ENCODE assay signal across 3 worm cellular contexts in the genomic region with DNA sequence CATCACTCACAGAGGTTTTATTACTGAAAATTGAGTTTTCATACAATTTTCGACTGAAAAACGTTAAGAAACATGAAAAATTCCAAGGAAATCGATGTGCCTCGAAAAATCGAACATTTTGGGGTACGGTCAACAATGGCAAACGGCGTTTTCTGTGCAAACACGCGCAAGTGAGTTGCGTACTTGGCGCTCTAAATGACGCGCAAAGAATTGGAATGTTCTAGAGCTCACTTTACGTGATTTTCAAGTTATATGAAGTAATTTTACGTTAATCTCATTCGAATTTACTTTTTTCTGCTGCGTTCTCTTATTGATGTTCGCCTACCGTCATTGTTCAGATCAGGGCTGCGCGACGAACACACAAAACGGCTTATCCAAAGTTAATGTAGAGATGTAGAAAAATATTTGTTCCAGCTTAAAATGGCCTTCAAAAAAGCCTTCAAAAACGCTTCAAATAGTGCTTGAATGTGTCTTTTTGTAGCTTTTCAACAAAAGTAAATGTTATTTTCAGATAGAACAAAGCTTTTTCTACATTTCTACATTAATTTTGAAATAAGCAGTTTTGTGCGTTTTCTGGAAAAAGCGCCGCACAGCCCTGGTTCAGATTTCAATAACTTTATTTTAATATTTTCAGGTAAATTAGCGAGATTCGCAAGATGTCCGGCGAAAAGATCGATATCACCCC.
A peak's percentile ranks its signal among the peaks of the same experiment; 100 is the strongest.
TF ChIP-seq lines count a peak whose summit lies in the region.

A gene (minus strand): TSS at position 23 of the 685 bp plus-strand sequence.
A gene (plus strand): TSS at position 635 of the 685 bp plus-strand sequence.

TF ChIP-seq in whole organism, L1 larva, 84 proteins besides CTCF, POLR2A, EP300 and RAD21 (continued from another document and continues in another):
- TF ChIP-seq tbx-2 (tag; optimal IDR thresholded peaks at IDR 0.05; lab: Kevin White, UChicago) (peak; percentile 78), egl-27 (tag; optimal IDR thresholded peaks at IDR 0.05; lab: Kevin White, UChicago) (no peak), irx-1 (tag; optimal IDR thresholded peaks at IDR 0.05; lab: Kevin White, UChicago) (peak; percentile 75), lin-14 (GFP tag; optimal IDR thresholded peaks at IDR 0.05; lab: Kevin White, UChicago) (no peak), mep-1 (tag; optimal IDR thresholded peaks at IDR 0.05; lab: Kevin White, UChicago) (peak; percentile 87), hpl-2 (GFP tag; optimal IDR thresholded peaks at IDR 0.05; lab: Kevin White, UChicago) (no peak), zip-4 (GFP tag; optimal IDR thresholded peaks at IDR 0.05; lab: Kevin White, UChicago) (peak; percentile 52), aha-1 (tag; optimal IDR thresholded peaks at IDR 0.05; lab: Kevin White, UChicago) (peak; percentile 35), skn-1 (tag; optimal IDR thresholded peaks at IDR 0.05; lab: Kevin White, UChicago) (no peak), ces-1 (GFP tag; optimal IDR thresholded peaks at IDR 0.05; lab: Kevin White, UChicago) (no peak), nhr-20 (tag; optimal IDR thresholded peaks at IDR 0.05; lab: Kevin White, UChicago) (peak; percentile 85), ztf-11 (tag; optimal IDR thresholded peaks at IDR 0.05; lab: Kevin White, UChicago) (peak in 1 of 2 experiments; percentile 35), lsy-2 (tag; optimal IDR thresholded peaks at IDR 0.05; lab: Kevin White, UChicago) (peak; percentile 96 to 99), C34B4.2 (tag; optimal IDR thresholded peaks at IDR 0.05; lab: Kevin White, UChicago) (no peak), Y116A8C.19 (tag; optimal IDR thresholded peaks at IDR 0.05; lab: Kevin White, UChicago; ENCODE audit: borderline replicate concordance) (no peak), swsn-7 (tag; optimal IDR thresholded peaks at IDR 0.05; lab: Kevin White, UChicago) (peak; percentile 88), nhr-85 (tag; lab: Kevin White, UChicago) (peak; percentile 85), jun-1 (tag; optimal IDR thresholded peaks at IDR 0.05; lab: Kevin White, UChicago) (peak; percentile 81), nhr-47 (tag; optimal IDR thresholded peaks at IDR 0.05; lab: Kevin White, UChicago) (peak; percentile 88), nhr-90 (tag; optimal IDR thresholded peaks at IDR 0.05; lab: Kevin White, UChicago; ENCODE audit: poor library complexity) (peak; percentile 73), ama-1 (optimal IDR thresholded peaks at IDR 0.05; lab: Kevin White, UChicago) (no peak), elt-3 (tag; optimal IDR thresholded peaks at IDR 0.05; lab: Kevin White, UChicago) (peak in 2 of 6 experiments; percentile 34 to 35), nhr-12 (tag; optimal IDR thresholded peaks at IDR 0.05; lab: Kevin White, UChicago) (no peak), lin-15B (tag; optimal IDR thresholded peaks at IDR 0.05; lab: Kevin White, UChicago) (peak; percentile 25), snpc-4 (tag; optimal IDR thresholded peaks at IDR 0.05; lab: Kevin White, UChicago) (peak; percentile 57), C16A3.4 (tag; optimal IDR thresholded peaks at IDR 0.05; lab: Kevin White, UChicago) (peak; percentile 84), pag-3 (tag; optimal IDR thresholded peaks at IDR 0.05; lab: Kevin White, UChicago; ENCODE audit: borderline replicate concordance, insufficient read depth) (no peak), nhr-84 (tag; optimal IDR thresholded peaks at IDR 0.05; lab: Kevin White, UChicago) (no peak), xbp-1 (tag; optimal IDR thresholded peaks at IDR 0.05; lab: Kevin White, UChicago) (peak; percentile 76), mef-2 (tag; optimal IDR thresholded peaks at IDR 0.05; lab: Kevin White, UChicago) (no peak), unc-130 (tag; optimal IDR thresholded peaks at IDR 0.05; lab: Kevin White, UChicago) (peak; percentile 91), unc-62 (GFP tag; optimal IDR thresholded peaks at IDR 0.05; lab: Kevin White, UChicago) (no peak), nhr-77 (tag; optimal IDR thresholded peaks at IDR 0.05; lab: Kevin White, UChicago) (peak; percentile 75), ceh-82 (tag; optimal IDR thresholded peaks at IDR 0.05; lab: Kevin White, UChicago) (peak; percentile 71 to 84 (median 77)), efl-3 (GFP tag; optimal IDR thresholded peaks at IDR 0.05; lab: Kevin White, UChicago) (no peak), isw-1 (GFP tag; IDR thresholded peaks at IDR 0.05; lab: Robert Waterston, UW) (peak; percentile 73), nhr-76 (tag; optimal IDR thresholded peaks at IDR 0.05; lab: Kevin White, UChicago) (no peak), pqm-1 (tag; optimal IDR thresholded peaks at IDR 0.05; lab: Kevin White, UChicago) (no peak), lin-39 (tag; optimal IDR thresholded peaks at IDR 0.05; lab: Kevin White, UChicago) (peak; percentile 7), ceh-88 (GFP tag; IDR thresholded peaks at IDR 0.05; lab: Robert Waterston, UW) (no peak), nhr-237 (tag; optimal IDR thresholded peaks at IDR 0.05; lab: Kevin White, UChicago) (peak; percentile 2)

TF ChIP-seq in whole organism, L3 larva, 47 proteins besides CTCF, POLR2A, EP300 and RAD21 (continued from another document):
- TF ChIP-seq sea-2 (GFP tag; optimal IDR thresholded peaks at IDR 0.05; lab: Kevin White, UChicago) = no peak
- TF ChIP-seq hmg-11 (tag; optimal IDR thresholded peaks at IDR 0.05; lab: Kevin White, UChicago) = peak; percentile 84
- TF ChIP-seq zag-1 (tag; optimal IDR thresholded peaks at IDR 0.05; lab: Kevin White, UChicago) = no peak
- no peak for TF ChIP-seq mdl-1 (tag; optimal IDR thresholded peaks at IDR 0.05; lab: Kevin White, UChicago)
- TF ChIP-seq nfya-1 (tag; optimal IDR thresholded peaks at IDR 0.05; lab: Kevin White, UChicago; ENCODE audit: insufficient read depth) = peak; percentile 85
- no peak for TF ChIP-seq pqm-1 (tag; optimal IDR thresholded peaks at IDR 0.05; lab: Kevin White, UChicago)
- TF ChIP-seq nhr-76 (tag; optimal IDR thresholded peaks at IDR 0.05; lab: Kevin White, UChicago) = no peak
- TF ChIP-seq ceh-16 (tag; optimal IDR thresholded peaks at IDR 0.05; lab: Kevin White, UChicago) = no peak
- TF ChIP-seq lin-15B (tag; optimal IDR thresholded peaks at IDR 0.05; lab: Kevin White, UChicago) = peak; percentile 62
- TF ChIP-seq ama-1 (optimal IDR thresholded peaks at IDR 0.05; lab: Kevin White, UChicago) = no peak
- peak; percentile 63 for TF ChIP-seq lin-39 (tag; optimal IDR thresholded peaks at IDR 0.05; lab: Kevin White, UChicago)
- no peak for TF ChIP-seq unc-39 (tag; optimal IDR thresholded peaks at IDR 0.05; lab: Kevin White, UChicago)
- no peak for TF ChIP-seq nhr-237 (tag; optimal IDR thresholded peaks at IDR 0.05; lab: Kevin White, UChicago)
- no peak for TF ChIP-seq fkh-2 (tag; optimal IDR thresholded peaks at IDR 0.05; lab: Kevin White, UChicago)
- TF ChIP-seq elt-1 (tag; optimal IDR thresholded peaks at IDR 0.05; lab: Kevin White, UChicago) = no peak
- no peak for TF ChIP-seq ZK546.5 (tag; optimal IDR thresholded peaks at IDR 0.05; lab: Kevin White, UChicago)
- TF ChIP-seq eor-1 (tag; optimal IDR thresholded peaks at IDR 0.05; lab: Kevin White, UChicago) = no peak
- TF ChIP-seq skn-1 (tag; optimal IDR thresholded peaks at IDR 0.05; lab: Kevin White, UChicago) = peak; percentile 3
- TF ChIP-seq fos-1 (tag; optimal IDR thresholded peaks at IDR 0.05; lab: Kevin White, UChicago) = no peak
- TF ChIP-seq egl-5 (tag; optimal IDR thresholded peaks at IDR 0.05; lab: Kevin White, UChicago) = peak; percentile 45
- TF ChIP-seq ztf-4 (tag; optimal IDR thresholded peaks at IDR 0.05; lab: Kevin White, UChicago) = peak; percentile 1
- peak; percentile 48 for TF ChIP-seq nhr-23 (tag; optimal IDR thresholded peaks at IDR 0.05; lab: Kevin White, UChicago)
- TF ChIP-seq nhr-12 (tag; optimal IDR thresholded peaks at IDR 0.05; lab: Kevin White, UChicago) = no peak
- no peak for TF ChIP-seq mml-1 (tag; optimal IDR thresholded peaks at IDR 0.05; lab: Kevin White, UChicago)
- TF ChIP-seq ztf-11 (tag; optimal IDR thresholded peaks at IDR 0.05; lab: Kevin White, UChicago) = no peak
- TF ChIP-seq R02D3.7 (tag; optimal IDR thresholded peaks at IDR 0.05; lab: Kevin White, UChicago) = peak; percentile 45
- TF ChIP-seq pha-4 (tag; optimal IDR thresholded peaks at IDR 0.05; lab: Kevin White, UChicago) = peak; percentile 72
- no peak for TF ChIP-seq nhr-28 (tag; optimal IDR thresholded peaks at IDR 0.05; lab: Kevin White, UChicago)
- peak; percentile 41 for TF ChIP-seq elt-2 (tag; optimal IDR thresholded peaks at IDR 0.05; lab: Kevin White, UChicago)
- peak; percentile 52 for TF ChIP-seq snpc-4 (tag; optimal IDR thresholded peaks at IDR 0.05; lab: Kevin White, UChicago)

TF ChIP-seq in whole organism, young adult, 124 proteins besides CTCF, POLR2A, EP300 and RAD21 (continued from another document and continues in another):
- TF ChIP-seq unc-130 (GFP tag; optimal IDR thresholded peaks at IDR 0.05; lab: Kevin White, UChicago) (no peak), efl-1 (GFP tag; optimal IDR thresholded peaks at IDR 0.05; lab: Kevin White, UChicago) (no peak), gei-17 (GFP tag; optimal IDR thresholded peaks at IDR 0.05; lab: Kevin White, UChicago) (no peak), lir-1 (GFP tag; conservative IDR thresholded peaks at IDR 0.05; lab: Robert Waterston, UW) (0 out of 2 replicates have a peak, but pooled peaks have one; percentile 6), mel-28 (tag; optimal IDR thresholded peaks at IDR 0.05; lab: Kevin White, UChicago; ENCODE audit: borderline replicate concordance) (no peak), cebp-2 (GFP tag; IDR thresholded peaks at IDR 0.05; lab: Robert Waterston, UW) (no peak), Y53G8AR.9 (GFP tag; conservative IDR thresholded peaks at IDR 0.05; lab: Robert Waterston, UW) (peak; percentile 67), nhr-90 (tag; optimal IDR thresholded peaks at IDR 0.05; lab: Kevin White, UChicago) (no peak), ceh-91 (GFP tag; IDR thresholded peaks at IDR 0.05; lab: Robert Waterston, UW) (peak; percentile 46; the same call in 1 of the 2 replicates), chd-7 (tag; optimal IDR thresholded peaks at IDR 0.05; lab: Kevin White, UChicago) (no peak), nfya-1 (tag; optimal IDR thresholded peaks at IDR 0.05; lab: Kevin White, UChicago; ENCODE audit: borderline replicate concordance, insufficient read depth) (no peak), nhr-120 (GFP tag; IDR thresholded peaks at IDR 0.05; lab: Robert Waterston, UW) (no peak), Y67H2A.10 (GFP tag; conservative IDR thresholded peaks at IDR 0.05; lab: Robert Waterston, UW) (no peak), ZK185.1 (tag; optimal IDR thresholded peaks at IDR 0.05; lab: Kevin White, UChicago; ENCODE audit: poor library complexity, severe bottlenecking) (peak; percentile 45), dpff-1 (tag; optimal IDR thresholded peaks at IDR 0.05; lab: Kevin White, UChicago) (no peak), F55B11.4 (tag; optimal IDR thresholded peaks at IDR 0.05; lab: Kevin White, UChicago; ENCODE audit: borderline replicate concordance, insufficient read depth) (no peak), hsf-1 (GFP tag; IDR thresholded peaks at IDR 0.05; lab: Robert Waterston, UW) (peak; percentile 97), pbrm-1 (GFP tag; IDR thresholded peaks at IDR 0.05; lab: Robert Waterston, UW) (peak; percentile 66; the same call in 1 of the 2 replicates), attf-3 (GFP tag; conservative IDR thresholded peaks at IDR 0.05; lab: Robert Waterston, UW) (0 out of 2 replicates have a peak, but pooled peaks have one; percentile 44), F52B5.7 (tag; optimal IDR thresholded peaks at IDR 0.05; lab: Kevin White, UChicago) (no peak), ztf-28 (GFP tag; IDR thresholded peaks at IDR 0.05; lab: Robert Waterston, UW) (no peak), ceh-79 (tag; optimal IDR thresholded peaks at IDR 0.05; lab: Kevin White, UChicago) (no peak), sea-2 (GFP tag; IDR thresholded peaks at IDR 0.05; lab: Robert Waterston, UW) (no peak), ceh-58 (GFP tag; IDR thresholded peaks at IDR 0.05; lab: Robert Waterston, UW) (no peak), aptf-3 (GFP tag; IDR thresholded peaks at IDR 0.05; lab: Robert Waterston, UW) (no peak), nhr-80 (tag; optimal IDR thresholded peaks at IDR 0.05; lab: Kevin White, UChicago) (no peak), attf-5 (GFP tag; optimal IDR thresholded peaks at IDR 0.05; lab: Kevin White, UChicago) (peak; percentile 43), C06A6.2 (GFP tag; conservative IDR thresholded peaks at IDR 0.05; lab: Robert Waterston, UW) (no peak), lin-26 (GFP tag; IDR thresholded peaks at IDR 0.05; lab: Robert Waterston, UW) (no peak), somi-1 (GFP tag; optimal IDR thresholded peaks at IDR 0.05; lab: Kevin White, UChicago) (no peak), bed-2 (GFP tag; IDR thresholded peaks at IDR 0.05; lab: Robert Waterston, UW) (no peak), lin-54 (GFP tag; optimal IDR thresholded peaks at IDR 0.05; lab: Kevin White, UChicago) (peak; percentile 61), Y53F4B.3 (GFP tag; IDR thresholded peaks at IDR 0.05; lab: Robert Waterston, UW) (no peak), ekl-4 (GFP tag; IDR thresholded peaks at IDR 0.05; lab: Robert Waterston, UW) (peak; percentile 53; the same call in 1 of the 2 replicates), aptf-2 (GFP tag; conservative IDR thresholded peaks at IDR 0.05; lab: Robert Waterston, UW) (no peak), madf-10 (tag; optimal IDR thresholded peaks at IDR 0.05; lab: Kevin White, UChicago) (peak; percentile 6), Y95B8A.8 (GFP tag; IDR thresholded peaks at IDR 0.05; lab: Robert Waterston, UW) (no peak), zfh-2 (GFP tag; conservative IDR thresholded peaks at IDR 0.05; lab: Robert Waterston, UW) (no peak), nhr-179 (tag; optimal IDR thresholded peaks at IDR 0.05; lab: Kevin White, UChicago) (no peak), atf-7 (tag; optimal IDR thresholded peaks at IDR 0.05; lab: Kevin White, UChicago) (no peak), lsl-1 (GFP tag; optimal IDR thresholded peaks at IDR 0.05; lab: Kevin White, UChicago) (peak; percentile 88), hmg-1.2 (GFP tag; IDR thresholded peaks at IDR 0.05; lab: Robert Waterston, UW) (peak; percentile 50), F22D6.2 (tag; optimal IDR thresholded peaks at IDR 0.05; lab: Kevin White, UChicago) (no peak), madf-6 (GFP tag; IDR thresholded peaks at IDR 0.05; lab: Robert Waterston, UW) (peak; percentile 72), sptf-2 (GFP tag; optimal IDR thresholded peaks at IDR 0.05; lab: Kevin White, UChicago) (no peak), rec-8 (tag; optimal IDR thresholded peaks at IDR 0.05; lab: Kevin White, UChicago) (no peak), cebp-1 (GFP tag; IDR thresholded peaks at IDR 0.05; lab: Robert Waterston, UW) (no peak), cebp-1 (tag; optimal IDR thresholded peaks at IDR 0.05; lab: Kevin White, UChicago) (peak; percentile 59), athp-1 (tag; optimal IDR thresholded peaks at IDR 0.05; lab: Kevin White, UChicago) (peak; percentile 26), T26A5.8 (tag; optimal IDR thresholded peaks at IDR 0.05; lab: Kevin White, UChicago) (no peak), madf-3 (GFP tag; IDR thresholded peaks at IDR 0.05; lab: Robert Waterston, UW) (0 out of 2 replicates have a peak, but pooled peaks have one; percentile 25), egl-18 (GFP tag; IDR thresholded peaks at IDR 0.05; lab: Robert Waterston, UW) (no peak), Y79H2A.3 (GFP tag; conservative IDR thresholded peaks at IDR 0.05; lab: Robert Waterston, UW) (no peak), nfya-2 (GFP tag; IDR thresholded peaks at IDR 0.05; lab: Robert Waterston, UW) (no peak), snpc-1.1 (tag; optimal IDR thresholded peaks at IDR 0.05; lab: Kevin White, UChicago; ENCODE audit: insufficient read depth) (peak; percentile 18), ztf-6 (GFP tag; IDR thresholded peaks at IDR 0.05; lab: Robert Waterston, UW) (no peak), snpc-1.3 (tag; optimal IDR thresholded peaks at IDR 0.05; lab: Kevin White, UChicago; ENCODE audit: insufficient read depth) (no peak), lin-40 (tag; optimal IDR thresholded peaks at IDR 0.05; lab: Kevin White, UChicago) (peak; percentile 57), mes-4 (tag; optimal IDR thresholded peaks at IDR 0.05; lab: Kevin White, UChicago) (no peak), repo-1 (tag; optimal IDR thresholded peaks at IDR 0.05; lab: Kevin White, UChicago) (no peak), tlf-1 (GFP tag; optimal IDR thresholded peaks at IDR 0.05; lab: Kevin White, UChicago) (peak; percentile 20), ccch-3 (GFP tag; optimal IDR thresholded peaks at IDR 0.05; lab: Kevin White, UChicago) (no peak)
